Worm (Caenorhabditis elegans) whole organism, L4 larva: ENCODE data around the gene ZC449.2.
A peak's percentile ranks its signal among the peaks of the same experiment; 100 is the strongest.

Experiments
- D1046.2 ChIP-seq: fragments of 200-800 bp; sonication (Bioruptor generic); IDR thresholded peaks from 2 replicates; pipeline ENCODE4 v1.3.6; 2022; ENCODE audit warnings: missing genetic modification characterization, missing compliant biosample characterization
- F10B5.3 ChIP-seq: sonication (generic microtip); optimal IDR thresholded peaks from 2 replicates; lab custom pipeline; 2016; ENCODE audit warnings: mild to moderate bottlenecking, missing genetic modification characterization, missing compliant biosample characterization
- F44E2.7 ChIP-seq: fragments of 200-800 bp; sonication (Bioruptor generic); IDR thresholded peaks from 2 replicates; pipeline ENCODE4 v2.1.2; 2022; ENCODE audit warnings: missing genetic modification characterization, missing compliant biosample characterization
- F49E8.2 ChIP-seq: sonication (generic microtip); optimal IDR thresholded peaks from 2 replicates; lab custom pipeline; 2016; ENCODE audit warnings: missing compliant biosample characterization, mild to moderate bottlenecking, missing genetic modification characterization, borderline replicate concordance
- Y105C5A.15 ChIP-seq: fragments of 200-800 bp; sonication (Bioruptor generic); IDR thresholded peaks from 2 replicates; pipeline ENCODE4 v1.3.6; 2022; ENCODE audit warnings: missing genetic modification characterization, missing compliant biosample characterization
- aha-1 ChIP-seq: fragments of 150-350 bp; peaks from one replicate; lab custom pipeline; 2014; ENCODE audit warnings: missing biosample characterization, missing genetic modification characterization
- ceh-44 ChIP-seq: fragments of 200-800 bp; sonication (Bioruptor generic); IDR thresholded peaks from 2 replicates; pipeline ENCODE4 v1.3.6; 2022; ENCODE audit warnings: missing genetic modification reagents, missing genetic modification characterization, missing compliant biosample characterization
- ctbp-1 ChIP-seq: fragments of 200-800 bp; sonication (Bioruptor generic); IDR thresholded peaks from 2 replicates; pipeline ENCODE4 v1.3.6; 2022; ENCODE audit warnings: missing genetic modification reagents, missing genetic modification characterization, missing compliant biosample characterization
- daf-16 ChIP-seq, 3 experiments: sonication (generic microtip); optimal IDR thresholded peaks; 2 replicates each; lab custom pipeline; 2016 to 2017; ENCODE audit warnings: missing genetic modification characterization in 3 of 3, missing genetic modification reagents in 3 of 3, mild to moderate bottlenecking in 2 of 3, missing compliant biosample characterization in 2 of 3, missing biosample characterization in 1 of 3, moderate library complexity in 1 of 3
- daf-8 ChIP-seq: fragments of 200-800 bp; sonication (Bioruptor generic); IDR thresholded peaks from 2 replicates; pipeline ENCODE4 v1.3.6; 2022; ENCODE audit warnings: missing genetic modification characterization, missing compliant biosample characterization
- dmd-6 ChIP-seq: fragments of 200-800 bp; sonication (Bioruptor generic); IDR thresholded peaks from 2 replicates; pipeline ENCODE4 v1.3.6; 2022; ENCODE audit warnings: missing genetic modification reagents, missing genetic modification characterization, missing compliant biosample characterization
- dmd-8 ChIP-seq: fragments of 200-800 bp; sonication (Bioruptor generic); IDR thresholded peaks from 2 replicates; pipeline ENCODE4 v1.3.6; 2022; ENCODE audit warnings: missing genetic modification characterization, missing compliant biosample characterization
- dpl-1 ChIP-seq: fragments of 150-350 bp; optimal IDR thresholded peaks from 2 replicates; lab custom pipeline; 2014; ENCODE audit warnings: missing biosample characterization, missing genetic modification reagents, missing genetic modification characterization
- duxl-1 ChIP-seq: sonication (generic microtip); optimal IDR thresholded peaks from 2 replicates; lab custom pipeline; 2016; ENCODE audit warnings: mild to moderate bottlenecking, missing genetic modification characterization, moderate library complexity, missing compliant biosample characterization; ENCODE audit not compliant: poor library complexity
- dve-1 ChIP-seq: sonication (generic microtip); optimal IDR thresholded peaks from 2 replicates; lab custom pipeline; 2017; ENCODE audit warnings: antibody characterized with exemption, mild to moderate bottlenecking, missing genetic modification characterization, missing compliant biosample characterization; ENCODE audit not compliant: insufficient read depth
- egl-27 ChIP-seq: sonication (generic microtip); optimal IDR thresholded peaks from 3 replicates; lab custom pipeline; 2017; ENCODE audit warnings: missing biosample characterization, missing genetic modification reagents, missing genetic modification characterization
- fkh-10 ChIP-seq: fragments of 150-350 bp; optimal IDR thresholded peaks from 2 replicates; lab custom pipeline; 2014; ENCODE audit warnings: missing biosample characterization, missing genetic modification reagents, missing genetic modification characterization
- fos-1 ChIP-seq: fragments of 150-350 bp; optimal IDR thresholded peaks from 2 replicates; lab custom pipeline; 2014; ENCODE audit warnings: missing biosample characterization, missing genetic modification characterization
- hif-1 ChIP-seq, 2 experiments: sonication (generic microtip); optimal IDR thresholded peaks; 2 replicates each; lab custom pipeline; 2016 to 2017; ENCODE audit warnings: missing compliant biosample characterization in 2 of 2, missing genetic modification characterization in 2 of 2, missing genetic modification reagents in 2 of 2, missing genotype in 2 of 2, mild to moderate bottlenecking in 1 of 2
- hmg-1.1 ChIP-seq: fragments of 200-800 bp; sonication (Bioruptor generic); IDR thresholded peaks from 2 replicates; pipeline ENCODE4 v1.3.6; 2022; ENCODE audit warnings: missing genetic modification reagents, missing genetic modification characterization, missing compliant biosample characterization
- jun-1 ChIP-seq: fragments of 150-350 bp; optimal IDR thresholded peaks from 2 replicates; lab custom pipeline; 2014; ENCODE audit warnings: missing biosample characterization, missing genetic modification reagents, missing genetic modification characterization
- lin-1 ChIP-seq: fragments of 200-800 bp; sonication (Bioruptor generic); IDR thresholded peaks from 2 replicates; pipeline ENCODE4 v1.3.6; 2022; ENCODE audit warnings: missing genetic modification reagents, missing genetic modification characterization, missing compliant biosample characterization
- lin-29 ChIP-seq: fragments of 200-800 bp; sonication (Bioruptor generic); IDR thresholded peaks from 2 replicates; pipeline ENCODE4 v1.3.6; 2022; ENCODE audit warnings: missing genetic modification reagents, missing genetic modification characterization, missing compliant biosample characterization
- lin-39 ChIP-seq: fragments of 150-350 bp; optimal IDR thresholded peaks from 2 replicates; lab custom pipeline; 2014; ENCODE audit warnings: missing biosample characterization, missing genetic modification reagents, missing genetic modification characterization
- lir-3 ChIP-seq: sonication (generic microtip); optimal IDR thresholded peaks from 2 replicates; lab custom pipeline; 2016; ENCODE audit warnings: mild to moderate bottlenecking, missing genetic modification characterization, missing compliant biosample characterization
- madf-9 ChIP-seq: fragments of 200-800 bp; sonication (Bioruptor generic); conservative IDR thresholded peaks from 2 replicates; pipeline ENCODE4 v1.3.6; 2022; ENCODE audit warnings: missing genetic modification reagents, missing genetic modification characterization, missing compliant biosample characterization
- mdl-1 ChIP-seq, 2 experiments: fragments of 150-350 bp in 1 of 2; sonication (generic microtip) in 1 of 2; optimal IDR thresholded peaks; 2 replicates each; lab custom pipeline; 2014 to 2017; ENCODE audit warnings: missing biosample characterization in 2 of 2, missing genetic modification characterization in 2 of 2
- nhr-111 ChIP-seq: fragments of 200-800 bp; sonication (Bioruptor generic); optimal IDR thresholded peaks from 2 replicates; lab custom pipeline; 2018; ENCODE audit warnings: mild to moderate bottlenecking, missing genetic modification characterization, missing compliant biosample characterization
- nhr-28 ChIP-seq: fragments of 150-350 bp; optimal IDR thresholded peaks from 2 replicates; lab custom pipeline; 2014; ENCODE audit warnings: missing biosample characterization, missing genetic modification characterization
- nhr-41 ChIP-seq: fragments of 200-800 bp; sonication (Bioruptor generic); IDR thresholded peaks from 2 replicates; pipeline ENCODE4 v1.3.6; 2022; ENCODE audit warnings: missing genetic modification reagents, missing genetic modification characterization, missing compliant biosample characterization
- nhr-48 ChIP-seq: sonication (generic microtip); optimal IDR thresholded peaks from 2 replicates; lab custom pipeline; 2016; ENCODE audit warnings: mild to moderate bottlenecking, missing genetic modification characterization, missing compliant biosample characterization
- pha-4 ChIP-seq, 2 experiments: fragments of 150-350 bp in 1 of 2; fragments of 200-800 bp in 1 of 2; sonication (Bioruptor generic) in 1 of 2; IDR thresholded peaks in 1 of 2; optimal IDR thresholded peaks in 1 of 2; 2 replicates each; pipeline versions ENCODE4 v1.3.6 to Lab custom; 2014 to 2022; ENCODE audit warnings: missing genetic modification characterization in 2 of 2, missing genetic modification reagents in 2 of 2, missing biosample characterization in 1 of 2, missing compliant biosample characterization in 1 of 2
- pqm-1 ChIP-seq: sonication (generic microtip); optimal IDR thresholded peaks from 2 replicates; lab custom pipeline; 2017; ENCODE audit warnings: missing biosample characterization, missing genetic modification characterization
- saeg-2 ChIP-seq: fragments of 200-800 bp; sonication (Bioruptor generic); IDR thresholded peaks from 2 replicates; pipeline ENCODE4 v1.3.6; 2022; ENCODE audit warnings: missing genetic modification reagents, missing genetic modification characterization, missing compliant biosample characterization
- set-16 ChIP-seq: fragments of 200-800 bp; sonication (Bioruptor generic); IDR thresholded peaks from 2 replicates; pipeline ENCODE4 v1.3.6; 2022; ENCODE audit warnings: missing genetic modification reagents, missing genetic modification characterization, missing compliant biosample characterization
- skn-1 ChIP-seq: fragments of 150-350 bp; optimal IDR thresholded peaks from 2 replicates; lab custom pipeline; 2014; ENCODE audit warnings: missing biosample characterization, missing genetic modification characterization
- snpc-1.2 ChIP-seq: fragments of 200-800 bp; sonication (Bioruptor generic); IDR thresholded peaks from 2 replicates; pipeline ENCODE4 v1.3.6; 2022; ENCODE audit warnings: missing genetic modification reagents, missing genetic modification characterization, missing compliant biosample characterization
- snpc-4 ChIP-seq: fragments of 150-350 bp; optimal IDR thresholded peaks from 2 replicates; lab custom pipeline; 2014; ENCODE audit warnings: missing biosample characterization, missing genetic modification characterization
- tra-1 ChIP-seq: fragments of 200-800 bp; sonication (Bioruptor generic); IDR thresholded peaks from 2 replicates; pipeline ENCODE4 v1.3.6; 2022; ENCODE audit warnings: missing genetic modification reagents, missing genetic modification characterization, missing compliant biosample characterization
- zag-1 ChIP-seq: fragments of 150-350 bp; optimal IDR thresholded peaks from 2 replicates; lab custom pipeline; 2014; ENCODE audit warnings: missing biosample characterization, missing genetic modification characterization
- zfp-2 ChIP-seq: sonication (generic microtip); optimal IDR thresholded peaks from 2 replicates; lab custom pipeline; 2016; ENCODE audit warnings: mild to moderate bottlenecking, missing genetic modification characterization, missing compliant biosample characterization
- zfp-3 ChIP-seq: fragments of 200-800 bp; sonication (Bioruptor generic); conservative IDR thresholded peaks from 2 replicates; pipeline ENCODE4 v1.3.6; 2022; ENCODE audit warnings: missing genetic modification reagents, missing genetic modification characterization, missing compliant biosample characterization
- zip-11 ChIP-seq: fragments of 200-800 bp; sonication (Bioruptor generic); IDR thresholded peaks from 2 replicates; pipeline ENCODE4 v1.3.6; 2022; ENCODE audit warnings: missing genetic modification characterization, missing compliant biosample characterization
- ztf-11 ChIP-seq: fragments of 150-350 bp; optimal IDR thresholded peaks from 2 replicates; lab custom pipeline; 2014; ENCODE audit warnings: missing biosample characterization, missing genetic modification characterization
- ztf-7 ChIP-seq: fragments of 150-350 bp; optimal IDR thresholded peaks from 2 replicates; lab custom pipeline; 2014; ENCODE audit warnings: missing biosample characterization, missing genetic modification characterization

Gene ZC449.2

ce11 chrX:5006972-5007371 lies 14.1 kb upstream of the ZC449.2 start:
- TF ChIP-seq nhr-28 (tag; lab: Kevin White, UChicago) (peak; percentile 32), fkh-10 (GFP tag; lab: Kevin White, UChicago) (no peak), daf-16 (GFP tag; optimal IDR thresholded peaks at IDR 0.05; lab: Kevin White, UChicago) (no peak), daf-16 (tag; optimal IDR thresholded peaks at IDR 0.05; lab: Kevin White, UChicago) (peak; percentile 42), aha-1 (no peak), hmg-1.1 (GFP tag; lab: Robert Waterston, UW) (no peak), pqm-1 (tag; lab: Kevin White, UChicago) (peak; percentile 54)

- TF ChIP-seq F49E8.2 (tag; lab: Kevin White, UChicago) (no peak), dmd-6 (GFP tag; lab: Robert Waterston, UW) (peak; percentile 17; the same call in 1 of the 2 replicates)
These were observed 12.1 kb upstream of the ZC449.2 start, which contains the start of gene hsd-3 for ce11 chrX:5009000-5009399. TSS of gene hsd-3 (plus strand) at chrX:5009300.

- no peak for TF ChIP-seq snpc-4 (tag; lab: Kevin White, UChicago)
- TF ChIP-seq daf-8 (GFP tag; lab: Robert Waterston, UW): no peak
- TF ChIP-seq Y105C5A.15 (GFP tag; lab: Robert Waterston, UW): no peak
- no peak for TF ChIP-seq D1046.2 (GFP tag; lab: Robert Waterston, UW)
- TF ChIP-seq mdl-1 (tag; optimal IDR thresholded peaks at IDR 0.05; lab: Kevin White, UChicago): no peak
- TF ChIP-seq ztf-7 (tag; lab: Kevin White, UChicago): no peak
- no peak for TF ChIP-seq fos-1
- TF ChIP-seq F10B5.3 (tag; lab: Kevin White, UChicago): no peak
- TF ChIP-seq madf-9 (GFP tag; lab: Robert Waterston, UW): no peak
- TF ChIP-seq pqm-1 (tag; lab: Kevin White, UChicago): peak; percentile 24
- TF ChIP-seq skn-1 (tag; lab: Kevin White, UChicago): no peak
- TF ChIP-seq lin-1: no peak
- no peak for TF ChIP-seq lin-29
- TF ChIP-seq zag-1: no peak
- no peak for TF ChIP-seq daf-16 (GFP tag; optimal IDR thresholded peaks at IDR 0.05; lab: Kevin White, UChicago)
- TF ChIP-seq daf-16 (tag; optimal IDR thresholded peaks at IDR 0.05; lab: Kevin White, UChicago): peak; percentile 54
- no peak for TF ChIP-seq ceh-44 (GFP tag; lab: Robert Waterston, UW)
- peak; percentile 30; the same call in 1 of the 2 replicates for TF ChIP-seq dmd-6 (GFP tag; lab: Robert Waterston, UW)
- no peak for TF ChIP-seq zfp-2 (tag; lab: Kevin White, UChicago)
- no peak for TF ChIP-seq set-16 (GFP tag; lab: Robert Waterston, UW)
- no peak for TF ChIP-seq hif-1 (tag; optimal IDR thresholded peaks at IDR 0.05; lab: Kevin White, UChicago)
- no peak for TF ChIP-seq dmd-8 (GFP tag; lab: Robert Waterston, UW)
- peak; percentile 19 for TF ChIP-seq nhr-28 (tag; lab: Kevin White, UChicago)
- peak; percentile 59 for TF ChIP-seq aha-1
- no peak for TF ChIP-seq saeg-2
- no peak for TF ChIP-seq nhr-111 (GFP tag; lab: Kevin White, UChicago)
- TF ChIP-seq duxl-1 (tag; lab: Kevin White, UChicago): no peak
- no peak for TF ChIP-seq jun-1
- TF ChIP-seq dpl-1: no peak
These were observed 7.3 kb upstream of the ZC449.2 start, which contains the start of gene ZC449.7 for ce11 chrX:5013826-5014225. TSS of gene ZC449.7 (plus strand) at chrX:5014074.

ce11 chrX:5015775-5016174 lies 5.3 kb upstream of the ZC449.2 start, which contains the start of gene ZC449.8:
TSS of gene ZC449.8 (plus strand) at chrX:5016075.
- TF ChIP-seq lin-39 (tag; lab: Kevin White, UChicago): no peak
- no peak for TF ChIP-seq F44E2.7 (GFP tag; lab: Robert Waterston, UW)
- TF ChIP-seq snpc-1.2 (GFP tag; lab: Robert Waterston, UW): no peak
- no peak for TF ChIP-seq zfp-3 (GFP tag; lab: Robert Waterston, UW)
- no peak for TF ChIP-seq egl-27 (tag; lab: Kevin White, UChicago)
- TF ChIP-seq snpc-4 (tag; lab: Kevin White, UChicago): no peak
- TF ChIP-seq D1046.2 (GFP tag; lab: Robert Waterston, UW): no peak
- no peak for TF ChIP-seq pha-4 (GFP tag; IDR thresholded peaks at IDR 0.05; lab: Robert Waterston, UW)
- no peak for TF ChIP-seq pha-4 (tag; optimal IDR thresholded peaks at IDR 0.05; lab: Kevin White, UChicago)
- no peak for TF ChIP-seq ctbp-1
- no peak for TF ChIP-seq tra-1 (GFP tag; lab: Robert Waterston, UW)
- no peak for TF ChIP-seq dve-1 (tag; lab: Kevin White, UChicago)
- no peak for TF ChIP-seq nhr-48 (tag; lab: Kevin White, UChicago)
- TF ChIP-seq nhr-111 (GFP tag; lab: Kevin White, UChicago): no peak
- no peak for TF ChIP-seq ztf-11 (tag; lab: Kevin White, UChicago)
- TF ChIP-seq dmd-8 (GFP tag; lab: Robert Waterston, UW): no peak
- TF ChIP-seq lir-3 (tag; lab: Kevin White, UChicago): no peak
- TF ChIP-seq nhr-41 (GFP tag; lab: Robert Waterston, UW): no peak
- no peak for TF ChIP-seq zip-11 (GFP tag; lab: Robert Waterston, UW)
